Fruit fly (Drosophila melanogaster) S2 (cell line): ENCODE results near the gene CG13309.

ENCODE experiments used
- CG8478 ChIP-seq: fragments of >200 bp; optimal IDR thresholded peaks from 2 replicates; lab custom pipeline; 2018
- CTCF ChIP-seq, 2 experiments: fragments of >200 bp; optimal IDR thresholded peaks; 2 replicates each; lab custom pipeline; 2018

- TF ChIP-seq CTCF (optimal IDR thresholded peaks at IDR 0.05; lab: Kevin White, UChicago): no peak
- no peak for TF ChIP-seq CG8478 (lab: Kevin White, UChicago)
Measured at dm6 chr3L:8860746-8861145, 50.6 kb downstream of the CG13309 start.
